Worm (Caenorhabditis elegans): ENCODE results near the gene atg-3.

Gene atg-3

DNA sequence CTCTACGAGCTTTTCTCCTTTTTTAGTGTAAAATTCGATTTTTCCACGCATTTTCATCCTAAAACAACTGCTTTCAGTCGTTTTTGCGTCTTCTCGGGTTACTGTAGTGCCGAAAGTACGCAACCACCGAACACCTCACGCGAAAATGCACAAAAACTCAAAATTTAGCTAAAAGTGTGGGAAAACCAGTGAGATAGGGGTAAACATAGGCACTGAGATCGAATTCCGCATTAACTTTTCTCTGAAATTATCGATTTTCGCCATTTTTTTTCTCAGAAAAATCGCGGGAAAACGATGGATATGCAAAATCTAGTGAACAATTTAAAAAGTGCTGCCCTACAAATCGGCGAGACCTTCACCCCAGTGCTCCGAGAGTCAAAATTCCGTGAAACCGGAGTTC is at the start of gene atg-3:
Gene atg-3, plus strand, starts transcription at position 301 of the 400 bp plus-strand sequence.
- no peak for TF ChIP-seq tra-4 (tag; optimal IDR thresholded peaks at IDR 0.05)
- no peak for TF ChIP-seq sea-1 (GFP tag; conservative IDR thresholded peaks at IDR 0.05)
- TF ChIP-seq F13C5.2 (tag; optimal IDR thresholded peaks at IDR 0.05), result no peak
- TF ChIP-seq ceh-36 (tag; optimal IDR thresholded peaks at IDR 0.05), result no peak
- no peak for TF ChIP-seq tbx-37 (GFP tag; conservative IDR thresholded peaks at IDR 0.05)
- TF ChIP-seq flt-1 (GFP tag; IDR thresholded peaks at IDR 0.05), result no peak
- no peak for TF ChIP-seq tbx-11 (GFP tag; IDR thresholded peaks at IDR 0.05)
- no peak for TF ChIP-seq pes-1 (GFP tag; IDR thresholded peaks at IDR 0.05)
- no peak for TF ChIP-seq ets-7 (tag; optimal IDR thresholded peaks at IDR 0.05)
- no peak for TF ChIP-seq aly-1 (tag; optimal IDR thresholded peaks at IDR 0.05)
- TF ChIP-seq scrt-1 (GFP tag; IDR thresholded peaks at IDR 0.05), result no peak
- no peak for TF ChIP-seq hmbx-1 (tag; optimal IDR thresholded peaks at IDR 0.05)

DNA sequence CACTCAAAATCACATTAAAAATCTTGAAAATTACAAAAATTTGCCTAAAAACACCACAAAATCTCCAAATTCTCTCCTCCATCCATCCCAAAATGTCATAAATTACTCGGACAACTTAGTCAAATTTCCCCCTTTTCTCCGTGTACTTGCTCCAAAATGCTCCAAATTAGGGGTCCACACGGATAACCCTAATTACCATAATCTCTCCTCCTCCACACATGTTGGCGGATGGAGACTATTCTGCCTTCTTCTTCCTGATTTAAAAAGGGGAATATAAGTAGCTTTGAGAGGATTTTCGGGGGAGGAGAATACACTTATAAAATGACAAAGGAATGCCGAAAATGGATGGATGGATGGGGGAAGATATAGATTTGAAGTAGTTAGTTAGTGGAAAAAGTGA is 48.5 kb upstream of the atg-3 start:
- TF ChIP-seq ama-1 (optimal IDR thresholded peaks at IDR 0.05), result no peak
- TF ChIP-seq hmg-4 (GFP tag; optimal IDR thresholded peaks at IDR 0.05), result no peak
- TF ChIP-seq F13C5.2 (tag; optimal IDR thresholded peaks at IDR 0.05), result no peak
- TF ChIP-seq tbx-37 (GFP tag; conservative IDR thresholded peaks at IDR 0.05), result no peak
- TF ChIP-seq flt-1 (GFP tag; IDR thresholded peaks at IDR 0.05), result no peak
- TF ChIP-seq B0310.2 (tag; optimal IDR thresholded peaks at IDR 0.05), result no peak

DNA sequence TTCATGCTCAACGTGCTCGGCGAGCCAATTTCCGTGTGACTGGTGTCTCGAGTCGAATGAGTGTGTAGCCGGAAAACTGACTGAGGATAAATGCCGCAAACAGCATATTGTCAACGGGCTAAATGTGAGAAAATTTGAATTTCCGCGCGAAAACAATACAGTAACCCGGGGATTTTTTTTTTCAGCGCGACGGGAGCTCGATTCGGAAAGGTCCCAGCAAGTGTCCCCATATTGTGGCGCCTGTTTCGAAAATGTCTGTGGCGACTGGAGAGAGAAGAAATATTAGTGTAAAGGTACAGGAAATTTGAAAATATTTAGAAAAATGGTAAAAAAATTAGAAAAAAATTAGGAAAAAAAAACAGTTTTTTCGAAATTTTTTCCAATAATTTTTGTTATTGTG is 39.2 kb upstream of the atg-3 start:
- TF ChIP-seq flt-1 (GFP tag; IDR thresholded peaks at IDR 0.05), result no peak
- no peak for TF ChIP-seq F13C5.2 (tag; optimal IDR thresholded peaks at IDR 0.05)
- no peak for TF ChIP-seq scrt-1 (GFP tag; IDR thresholded peaks at IDR 0.05)
- TF ChIP-seq B0310.2 (tag; optimal IDR thresholded peaks at IDR 0.05), result no peak
- no peak for TF ChIP-seq aly-1 (tag; optimal IDR thresholded peaks at IDR 0.05)
- no peak for TF ChIP-seq tbx-11 (GFP tag; IDR thresholded peaks at IDR 0.05)
- TF ChIP-seq ama-1 (optimal IDR thresholded peaks at IDR 0.05), result no peak
- no peak for TF ChIP-seq ceh-36 (tag; optimal IDR thresholded peaks at IDR 0.05)
- TF ChIP-seq tra-4 (tag; optimal IDR thresholded peaks at IDR 0.05), result no peak
- no peak for TF ChIP-seq tbx-37 (GFP tag; conservative IDR thresholded peaks at IDR 0.05)
- TF ChIP-seq ceh-13 (GFP tag; optimal IDR thresholded peaks at IDR 0.05), result no peak
- TF ChIP-seq ets-7 (tag; optimal IDR thresholded peaks at IDR 0.05), result no peak
- no peak for TF ChIP-seq hnd-1 (tag; optimal IDR thresholded peaks at IDR 0.05)
- no peak for TF ChIP-seq pes-1 (GFP tag; IDR thresholded peaks at IDR 0.05)
- no peak for TF ChIP-seq hmg-4 (GFP tag; optimal IDR thresholded peaks at IDR 0.05)
- no peak for TF ChIP-seq hmbx-1 (tag; optimal IDR thresholded peaks at IDR 0.05)
- no peak for TF ChIP-seq sea-1 (GFP tag; conservative IDR thresholded peaks at IDR 0.05)

DNA sequence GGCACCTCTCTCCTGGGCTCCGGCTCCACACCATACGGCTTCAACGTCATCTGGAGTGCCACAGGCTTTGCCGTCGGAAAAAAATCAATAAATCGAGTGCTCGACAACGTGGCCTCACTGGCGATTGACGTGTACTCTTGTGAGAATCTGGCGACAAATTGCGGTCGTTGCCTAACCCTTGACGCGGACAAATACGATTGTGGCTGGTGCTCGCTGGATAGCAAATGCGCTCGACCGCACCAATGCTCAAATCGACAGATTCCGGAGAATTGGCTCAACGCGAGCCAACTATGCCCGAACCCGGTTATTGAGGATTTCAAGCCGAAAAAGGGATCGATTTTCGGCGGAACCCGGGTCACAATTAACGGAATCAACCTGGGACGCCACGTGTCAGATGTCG is 37.9 kb upstream of the atg-3 start:
- no peak for TF ChIP-seq B0310.2 (tag; optimal IDR thresholded peaks at IDR 0.05)
- TF ChIP-seq aly-1 (tag; optimal IDR thresholded peaks at IDR 0.05), result no peak
- TF ChIP-seq ama-1 (optimal IDR thresholded peaks at IDR 0.05), result no peak
- TF ChIP-seq hmg-4 (GFP tag; optimal IDR thresholded peaks at IDR 0.05), result no peak
- TF ChIP-seq flt-1 (GFP tag; IDR thresholded peaks at IDR 0.05), result no peak
- no peak for TF ChIP-seq ets-7 (tag; optimal IDR thresholded peaks at IDR 0.05)
- no peak for TF ChIP-seq tra-4 (tag; optimal IDR thresholded peaks at IDR 0.05)
- TF ChIP-seq hnd-1 (tag; optimal IDR thresholded peaks at IDR 0.05), result no peak
- TF ChIP-seq ceh-36 (tag; optimal IDR thresholded peaks at IDR 0.05), result no peak
- no peak for TF ChIP-seq sea-1 (GFP tag; conservative IDR thresholded peaks at IDR 0.05)
- TF ChIP-seq hmbx-1 (tag; optimal IDR thresholded peaks at IDR 0.05), result no peak
- no peak for TF ChIP-seq scrt-1 (GFP tag; IDR thresholded peaks at IDR 0.05)
- no peak for TF ChIP-seq tbx-37 (GFP tag; conservative IDR thresholded peaks at IDR 0.05)

DNA sequence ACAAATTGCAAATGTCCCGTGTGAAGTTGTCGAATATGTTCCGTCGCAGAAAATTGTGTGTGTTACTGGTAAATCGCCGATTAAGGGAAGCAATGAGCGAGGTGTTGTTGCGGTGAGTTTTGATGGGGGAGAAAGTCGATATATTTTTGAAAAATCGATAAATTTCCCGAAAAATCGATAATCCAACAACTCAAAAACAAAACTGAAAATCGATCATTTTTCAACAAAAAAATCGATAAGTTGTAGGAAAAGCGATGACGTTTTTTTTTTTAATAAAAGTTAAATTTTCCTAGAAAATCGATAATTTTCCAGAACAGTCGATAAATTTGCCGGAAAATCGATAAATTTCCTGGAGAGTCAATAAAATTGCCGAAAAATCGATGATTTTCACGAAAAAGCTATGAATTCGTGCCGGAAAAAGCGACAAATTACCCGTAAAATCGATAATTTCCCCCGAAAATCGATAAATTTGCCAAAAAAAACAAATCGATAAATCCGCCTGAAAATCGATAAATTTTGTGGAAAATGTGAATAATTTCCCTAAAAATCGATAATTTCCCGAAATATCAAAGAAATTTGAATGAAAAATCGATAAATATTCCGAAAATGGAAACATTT is 37.4 kb upstream of the atg-3 start:
- no peak for TF ChIP-seq hmbx-1 (tag; optimal IDR thresholded peaks at IDR 0.05)
- TF ChIP-seq hnd-1 (tag; optimal IDR thresholded peaks at IDR 0.05), result no peak
- TF ChIP-seq scrt-1 (GFP tag; IDR thresholded peaks at IDR 0.05), result no peak
- TF ChIP-seq aly-1 (tag; optimal IDR thresholded peaks at IDR 0.05), result no peak
- TF ChIP-seq hmg-4 (GFP tag; optimal IDR thresholded peaks at IDR 0.05), result no peak
- TF ChIP-seq ceh-13 (GFP tag; optimal IDR thresholded peaks at IDR 0.05), result no peak

DNA sequence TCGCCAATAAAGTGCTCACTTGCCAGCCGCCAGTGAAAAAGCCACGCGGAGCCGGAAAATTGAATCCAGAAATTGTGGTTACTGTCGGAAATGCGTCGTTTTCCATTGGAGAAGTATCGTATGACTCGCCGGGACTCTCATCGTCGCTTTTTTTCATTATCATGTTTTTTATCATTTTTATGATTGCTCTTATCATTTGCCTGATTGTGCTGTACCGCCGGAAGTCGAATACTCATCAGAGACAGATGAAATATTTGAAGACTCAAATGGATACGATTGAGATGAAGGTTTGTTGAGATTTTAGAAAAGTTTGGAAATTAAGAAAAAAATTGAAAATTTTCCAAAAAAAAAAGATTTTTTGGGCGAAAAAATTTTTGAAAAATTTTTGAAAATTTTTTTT is 33.9 kb upstream of the atg-3 start:
- TF ChIP-seq tbx-37 (GFP tag; conservative IDR thresholded peaks at IDR 0.05) (no peak), ceh-13 (GFP tag; optimal IDR thresholded peaks at IDR 0.05) (no peak), flt-1 (GFP tag; IDR thresholded peaks at IDR 0.05) (no peak), scrt-1 (GFP tag; IDR thresholded peaks at IDR 0.05) (no peak), tbx-11 (GFP tag; IDR thresholded peaks at IDR 0.05) (no peak)

DNA sequence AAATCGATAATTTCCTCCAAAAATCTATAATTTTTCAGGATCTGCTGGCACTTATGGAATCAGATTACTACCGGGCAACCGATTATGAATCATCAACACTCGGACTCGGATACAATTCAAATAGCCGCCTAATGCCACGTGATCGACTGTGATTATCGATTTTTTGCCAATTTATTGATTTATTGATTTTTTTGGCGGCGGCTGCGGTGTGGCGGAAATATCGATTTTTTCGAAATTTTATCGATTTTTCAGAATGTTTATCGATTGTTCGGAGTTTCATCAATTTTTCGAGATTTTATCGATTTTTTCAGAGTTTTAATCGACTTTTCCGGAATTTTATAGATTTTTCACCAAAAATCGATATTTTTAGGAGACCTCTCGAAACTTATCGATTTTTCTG is 26.8 kb upstream of the atg-3 start:
- no peak for TF ChIP-seq tra-4 (tag; optimal IDR thresholded peaks at IDR 0.05)
- TF ChIP-seq ama-1 (optimal IDR thresholded peaks at IDR 0.05), result no peak
- no peak for TF ChIP-seq pes-1 (GFP tag; IDR thresholded peaks at IDR 0.05)
- TF ChIP-seq tbx-37 (GFP tag; conservative IDR thresholded peaks at IDR 0.05), result no peak
- no peak for TF ChIP-seq tbx-11 (GFP tag; IDR thresholded peaks at IDR 0.05)
- no peak for TF ChIP-seq sea-1 (GFP tag; conservative IDR thresholded peaks at IDR 0.05)
- TF ChIP-seq ceh-36 (tag; optimal IDR thresholded peaks at IDR 0.05), result no peak
- TF ChIP-seq ets-7 (tag; optimal IDR thresholded peaks at IDR 0.05), result no peak
- no peak for TF ChIP-seq hmbx-1 (tag; optimal IDR thresholded peaks at IDR 0.05)
- no peak for TF ChIP-seq hnd-1 (tag; optimal IDR thresholded peaks at IDR 0.05)
- no peak for TF ChIP-seq B0310.2 (tag; optimal IDR thresholded peaks at IDR 0.05)
- no peak for TF ChIP-seq scrt-1 (GFP tag; IDR thresholded peaks at IDR 0.05)
- TF ChIP-seq aly-1 (tag; optimal IDR thresholded peaks at IDR 0.05), result no peak
- TF ChIP-seq ceh-13 (GFP tag; optimal IDR thresholded peaks at IDR 0.05), result no peak
- TF ChIP-seq flt-1 (GFP tag; IDR thresholded peaks at IDR 0.05), result no peak
- no peak for TF ChIP-seq F13C5.2 (tag; optimal IDR thresholded peaks at IDR 0.05)
- no peak for TF ChIP-seq hmg-4 (GFP tag; optimal IDR thresholded peaks at IDR 0.05)

DNA sequence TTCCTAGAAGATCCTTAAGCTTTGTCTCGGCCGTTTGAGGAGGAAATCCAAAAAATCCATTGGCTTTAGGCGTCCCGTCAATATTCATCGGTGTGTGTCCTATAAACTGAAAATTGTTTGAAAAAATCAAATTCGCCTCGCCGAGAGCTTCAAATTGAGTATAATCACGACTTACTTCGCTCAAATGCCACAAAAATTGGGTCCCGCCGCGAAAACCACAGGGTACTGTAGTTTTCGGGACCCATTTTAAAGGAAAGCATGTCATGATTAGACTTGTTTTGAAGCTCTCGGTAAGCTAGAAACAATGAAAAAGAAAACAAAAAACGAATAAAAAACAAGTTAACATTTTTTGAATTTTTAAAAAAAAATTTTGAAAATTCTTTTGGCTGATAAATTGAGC is 20.0 kb upstream of the atg-3 start, which contains the start of gene egrh-2:
Gene egrh-2, minus strand, starts transcription at position 101 of the 400 bp plus-strand sequence.
- no peak for TF ChIP-seq ceh-36 (tag; optimal IDR thresholded peaks at IDR 0.05)
- TF ChIP-seq tra-4 (tag; optimal IDR thresholded peaks at IDR 0.05), result no peak
- TF ChIP-seq ceh-13 (GFP tag; optimal IDR thresholded peaks at IDR 0.05), result no peak
- TF ChIP-seq sea-1 (GFP tag; conservative IDR thresholded peaks at IDR 0.05), result no peak
- no peak for TF ChIP-seq tbx-11 (GFP tag; IDR thresholded peaks at IDR 0.05)
- no peak for TF ChIP-seq B0310.2 (tag; optimal IDR thresholded peaks at IDR 0.05)
- no peak for TF ChIP-seq ama-1 (optimal IDR thresholded peaks at IDR 0.05)
- no peak for TF ChIP-seq aly-1 (tag; optimal IDR thresholded peaks at IDR 0.05)
- no peak for TF ChIP-seq hmbx-1 (tag; optimal IDR thresholded peaks at IDR 0.05)
- TF ChIP-seq ets-7 (tag; optimal IDR thresholded peaks at IDR 0.05), result no peak
- TF ChIP-seq F13C5.2 (tag; optimal IDR thresholded peaks at IDR 0.05), result no peak
- TF ChIP-seq pes-1 (GFP tag; IDR thresholded peaks at IDR 0.05), result no peak
- TF ChIP-seq scrt-1 (GFP tag; IDR thresholded peaks at IDR 0.05), result no peak
- TF ChIP-seq flt-1 (GFP tag; IDR thresholded peaks at IDR 0.05), result no peak
- TF ChIP-seq hnd-1 (tag; optimal IDR thresholded peaks at IDR 0.05), result no peak
